Fruit fly (Drosophila melanogaster) whole organism, prepupa: Measurements from ENCODE around the gene Cyp4g15.

Source experiments
- Blimp-1 ChIP-seq: fragments of 200-800 bp; sonication (Bioruptor generic); optimal IDR thresholded peaks from 3 replicates; lab custom pipeline; 2017; ENCODE audit warnings: missing biosample characterization, missing genetic modification characterization, mild to moderate bottlenecking, moderate library complexity, missing genetic modification reagents
- CG11294 ChIP-seq: fragments of 200-800 bp; sonication (Bioruptor generic); IDR thresholded peaks from 2 replicates; pipeline ENCODE4 v1.3.6; 2022; ENCODE audit warnings: missing biosample characterization, missing genetic modification characterization
- CG11902 ChIP-seq: fragments of 200-800 bp; sonication (Bioruptor generic); optimal IDR thresholded peaks from 3 replicates; lab custom pipeline; 2016; ENCODE audit warnings: missing biosample characterization, missing genetic modification characterization
- CG15336 ChIP-seq: fragments of 200-800 bp; sonication (Bioruptor generic); IDR thresholded peaks from 2 replicates; pipeline ENCODE4 v1.3.6; 2022; ENCODE audit warnings: missing biosample characterization, missing genetic modification characterization
- CG16779 ChIP-seq: fragments of 200-800 bp; sonication (Bioruptor generic); optimal IDR thresholded peaks from 3 replicates; lab custom pipeline; 2017; ENCODE audit warnings: missing biosample characterization, mild to moderate bottlenecking, missing genetic modification characterization
- CG32006 ChIP-seq: fragments of 200-800 bp; sonication (Bioruptor generic); optimal IDR thresholded peaks from 3 replicates; lab custom pipeline; 2017; ENCODE audit warnings: missing biosample characterization, mild to moderate bottlenecking, missing genetic modification characterization
- CG3919 ChIP-seq: fragments of 200-800 bp; sonication (Bioruptor generic); optimal IDR thresholded peaks from 3 replicates; lab custom pipeline; 2016; ENCODE audit warnings: missing biosample characterization, missing genetic modification characterization
- CG4318 ChIP-seq: fragments of 200-800 bp; sonication (Bioruptor generic); optimal IDR thresholded peaks from 3 replicates; lab custom pipeline; 2017; ENCODE audit warnings: missing biosample characterization, mild to moderate bottlenecking, missing genetic modification characterization
- CG6163 ChIP-seq: fragments of 200-800 bp; sonication (Bioruptor generic); IDR thresholded peaks from 3 replicates; pipeline ENCODE4 v1.3.6; 2022; ENCODE audit warnings: missing biosample characterization, missing genetic modification characterization
- CG6792 ChIP-seq: fragments of 200-800 bp; sonication (Bioruptor generic); optimal IDR thresholded peaks from 3 replicates; lab custom pipeline; 2016; ENCODE audit warnings: missing biosample characterization, missing genetic modification characterization
- CG6808 ChIP-seq: fragments of 200-800 bp; sonication (Bioruptor generic); optimal IDR thresholded peaks from 3 replicates; lab custom pipeline; 2017; ENCODE audit warnings: missing biosample characterization, missing genetic modification characterization, mild to moderate bottlenecking, moderate library complexity, missing genetic modification reagents
- CG6854 ChIP-seq: fragments of 200-800 bp; sonication (Bioruptor generic); optimal IDR thresholded peaks from 2 replicates; lab custom pipeline; 2017; ENCODE audit warnings: missing biosample characterization, mild to moderate bottlenecking, missing genetic modification characterization
- CG7368 ChIP-seq: fragments of 200-800 bp; sonication (Bioruptor generic); optimal IDR thresholded peaks from 3 replicates; lab custom pipeline; 2016; ENCODE audit warnings: missing biosample characterization, missing genetic modification characterization
- CG8119 ChIP-seq: fragments of 200-800 bp; sonication (Bioruptor generic); IDR thresholded peaks from 3 replicates; pipeline ENCODE4 v1.3.6; 2022; ENCODE audit warnings: missing biosample characterization, missing genetic modification characterization
- CG8632 ChIP-seq: fragments of 200-800 bp; sonication (Bioruptor generic); optimal IDR thresholded peaks from 3 replicates; lab custom pipeline; 2016; ENCODE audit warnings: missing biosample characterization, missing genetic modification characterization
- Eip75B ChIP-seq: fragments of 200-800 bp; sonication (Bioruptor generic); optimal IDR thresholded peaks from 3 replicates; lab custom pipeline; 2016; ENCODE audit warnings: missing biosample characterization, missing genetic modification characterization
- Eip78C ChIP-seq: fragments of 200-800 bp; sonication (Bioruptor generic); peaks from one replicate; lab custom pipeline; 2016; ENCODE audit warnings: missing biosample characterization, missing genetic modification characterization
- Eip93F ChIP-seq: fragments of 200-800 bp; sonication (Bioruptor generic); optimal IDR thresholded peaks from 2 replicates; lab custom pipeline; 2016; ENCODE audit warnings: missing biosample characterization, mild to moderate bottlenecking, missing genetic modification characterization
- Ets21C ChIP-seq: fragments of 200-800 bp; sonication (Bioruptor generic); optimal IDR thresholded peaks from 3 replicates; lab custom pipeline; 2016; ENCODE audit warnings: missing biosample characterization, missing genetic modification characterization
- Ets96B ChIP-seq: fragments of 200-800 bp; optimal IDR thresholded peaks from 2 replicates; lab custom pipeline; 2019; ENCODE audit warnings: missing biosample characterization, mild to moderate bottlenecking, missing genetic modification characterization, moderate library complexity
- Gug ChIP-seq: fragments of 200-800 bp; sonication (Bioruptor generic); IDR thresholded peaks from 2 replicates; pipeline ENCODE4 v1.3.6; 2022; ENCODE audit warnings: missing biosample characterization, missing genetic modification characterization
- Hr39 ChIP-seq: fragments of 200-800 bp; sonication (Bioruptor generic); optimal IDR thresholded peaks from 2 replicates; lab custom pipeline; 2016; ENCODE audit warnings: missing biosample characterization, missing genetic modification characterization
- Hr4 ChIP-seq: fragments of 200-800 bp; sonication (Bioruptor generic); optimal IDR thresholded peaks from 3 replicates; lab custom pipeline; 2016; ENCODE audit warnings: missing biosample characterization, missing genetic modification characterization
- Lpt ChIP-seq: fragments of 200-800 bp; sonication (Bioruptor generic); optimal IDR thresholded peaks from 3 replicates; lab custom pipeline; 2016; ENCODE audit warnings: missing biosample characterization, missing genetic modification characterization
- Met ChIP-seq: fragments of 200-800 bp; sonication (Bioruptor generic); optimal IDR thresholded peaks from 3 replicates; lab custom pipeline; 2016; ENCODE audit warnings: missing biosample characterization, missing genetic modification characterization
- OdsH ChIP-seq: fragments of 200-800 bp; sonication (Bioruptor generic); optimal IDR thresholded peaks from 3 replicates; lab custom pipeline; 2016; ENCODE audit warnings: missing biosample characterization, missing genetic modification characterization
- Sox14 ChIP-seq: fragments of 200-800 bp; sonication (Bioruptor generic); optimal IDR thresholded peaks from 3 replicates; lab custom pipeline; 2016; ENCODE audit warnings: missing biosample characterization, missing genetic modification characterization
- achi ChIP-seq: fragments of 200-800 bp; sonication (Bioruptor generic); optimal IDR thresholded peaks from 3 replicates; lab custom pipeline; 2016; ENCODE audit warnings: missing biosample characterization, missing genetic modification characterization
- cyc ChIP-seq: fragments of 200-800 bp; sonication (Bioruptor generic); optimal IDR thresholded peaks from 3 replicates; lab custom pipeline; 2016; ENCODE audit warnings: missing biosample characterization, missing genetic modification characterization
- dac ChIP-seq: fragments of 200-800 bp; sonication (Bioruptor generic); optimal IDR thresholded peaks from 2 replicates; lab custom pipeline; 2017; ENCODE audit warnings: missing biosample characterization, mild to moderate bottlenecking, missing genetic modification characterization
- dsx ChIP-seq: fragments of 200-800 bp; optimal IDR thresholded peaks from 3 replicates; lab custom pipeline; 2019; ENCODE audit warnings: missing biosample characterization, mild to moderate bottlenecking, missing genetic modification characterization, moderate library complexity; ENCODE audit not compliant: poor library complexity, severe bottlenecking
- eg ChIP-seq: fragments of 200-800 bp; sonication (Bioruptor generic); IDR thresholded peaks from 3 replicates; pipeline ENCODE4 v1.3.6; 2022; ENCODE audit warnings: missing biosample characterization, missing genetic modification characterization
- esn ChIP-seq: fragments of 200-800 bp; sonication (Bioruptor generic); optimal IDR thresholded peaks from 2 replicates; lab custom pipeline; 2016; ENCODE audit warnings: missing biosample characterization, mild to moderate bottlenecking, missing genetic modification characterization, moderate library complexity
- fd85E ChIP-seq: fragments of 200-800 bp; sonication (Bioruptor generic); optimal IDR thresholded peaks from 3 replicates; lab custom pipeline; 2016; ENCODE audit warnings: missing biosample characterization, missing genetic modification characterization
- fkh ChIP-seq: fragments of 200-800 bp; sonication (Bioruptor generic); optimal IDR thresholded peaks from 3 replicates; lab custom pipeline; 2017; ENCODE audit warnings: missing biosample characterization, mild to moderate bottlenecking, missing genetic modification characterization, moderate library complexity
- lz ChIP-seq: fragments of 200-800 bp; sonication (Bioruptor generic); optimal IDR thresholded peaks from 3 replicates; lab custom pipeline; 2016; ENCODE audit warnings: missing biosample characterization, missing genetic modification characterization
- net ChIP-seq: fragments of 200-800 bp; sonication (Bioruptor generic); optimal IDR thresholded peaks from 3 replicates; lab custom pipeline; 2016; ENCODE audit warnings: missing biosample characterization, missing genetic modification characterization
- pdm3 ChIP-seq: fragments of 200-800 bp; sonication (Bioruptor generic); optimal IDR thresholded peaks from 3 replicates; lab custom pipeline; 2016; ENCODE audit warnings: missing biosample characterization, missing genetic modification characterization
- salr ChIP-seq, 2 experiments: fragments of 200-800 bp; sonication (Bioruptor generic); optimal IDR thresholded peaks; 3 replicates each; lab custom pipeline; 2016 to 2018; ENCODE audit warnings: missing biosample characterization in 2 of 2, missing genetic modification characterization in 2 of 2, mild to moderate bottlenecking in 1 of 2
- ss ChIP-seq, 2 experiments: fragments of 200-800 bp; sonication (Bioruptor generic); optimal IDR thresholded peaks; 2 replicates in 1 of 2; 3 replicates in 1 of 2; lab custom pipeline; 2017 to 2018; ENCODE audit warnings: mild to moderate bottlenecking in 2 of 2, missing biosample characterization in 2 of 2, missing genetic modification characterization in 2 of 2, moderate library complexity in 1 of 2
- svp ChIP-seq: fragments of 200-800 bp; sonication (Bioruptor generic); peaks from one replicate; lab custom pipeline; 2016; ENCODE audit warnings: missing biosample characterization, missing genetic modification characterization
- topi ChIP-seq: fragments of 200-800 bp; sonication (Bioruptor generic); optimal IDR thresholded peaks from 3 replicates; lab custom pipeline; 2016; ENCODE audit warnings: missing biosample characterization, missing genetic modification characterization
- vri ChIP-seq: fragments of 200-800 bp; sonication (Bioruptor generic); optimal IDR thresholded peaks from 3 replicates; lab custom pipeline; 2016; ENCODE audit warnings: missing biosample characterization, mild to moderate bottlenecking, missing genetic modification characterization

Gene Cyp4g15

DNA sequence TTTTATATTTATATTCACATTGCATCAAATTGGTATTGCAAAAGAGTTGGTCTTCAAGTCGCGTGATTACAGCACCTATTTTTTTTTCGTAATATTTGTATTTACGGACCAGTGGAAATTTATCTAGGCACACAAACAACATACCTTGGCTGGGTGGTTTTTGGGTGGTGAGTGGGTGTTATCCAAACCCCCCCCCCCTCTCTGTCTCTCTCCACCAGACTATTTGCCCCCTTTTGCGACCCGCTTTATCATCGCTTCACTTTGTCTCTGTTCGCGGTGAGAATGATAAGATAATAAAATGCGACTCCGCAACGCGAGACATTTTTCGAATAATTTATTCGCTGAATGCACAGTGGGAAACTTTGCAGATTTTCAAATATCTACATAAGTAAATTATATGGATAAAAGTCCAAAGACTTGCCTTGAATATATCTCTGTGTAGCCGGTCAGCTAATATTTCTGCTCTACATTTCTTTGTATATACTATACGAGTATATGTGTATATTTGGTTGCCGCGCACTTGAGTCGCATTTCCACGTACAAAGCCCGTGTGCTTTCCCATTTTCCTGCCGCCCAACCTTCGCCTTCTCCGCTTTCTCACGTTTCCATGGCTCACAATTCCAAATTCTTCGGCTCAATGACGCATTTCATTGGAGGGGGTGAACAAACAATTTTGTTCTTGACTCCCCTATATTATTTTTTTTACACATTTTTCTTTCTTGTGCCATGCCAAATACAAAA is 24.5 kb downstream of the Cyp4g15 start (continued):
- TF ChIP-seq Eip93F (GFP tag; lab: Kevin White, UChicago) (no peak), Gug (GFP tag; lab: Robert Waterston, UW) (no peak), net (GFP tag; lab: Kevin White, UChicago) (no peak), CG6792 (no peak), CG7368 (GFP tag; lab: Kevin White, UChicago) (no peak), CG11902 (no peak), topi (GFP tag; lab: Kevin White, UChicago) (no peak), Ets21C (GFP tag; lab: Kevin White, UChicago) (no peak), svp (GFP tag; lab: Kevin White, UChicago) (peak; percentile 71), Hr39 (GFP tag; lab: Kevin White, UChicago) (no peak), eg (GFP tag; lab: Robert Waterston, UW) (no peak), cyc (GFP tag; lab: Kevin White, UChicago) (no peak), OdsH (GFP tag; lab: Kevin White, UChicago) (no peak), CG3919 (GFP tag; lab: Kevin White, UChicago) (no peak), CG6854 (GFP tag; lab: Kevin White, UChicago) (no peak)

DNA sequence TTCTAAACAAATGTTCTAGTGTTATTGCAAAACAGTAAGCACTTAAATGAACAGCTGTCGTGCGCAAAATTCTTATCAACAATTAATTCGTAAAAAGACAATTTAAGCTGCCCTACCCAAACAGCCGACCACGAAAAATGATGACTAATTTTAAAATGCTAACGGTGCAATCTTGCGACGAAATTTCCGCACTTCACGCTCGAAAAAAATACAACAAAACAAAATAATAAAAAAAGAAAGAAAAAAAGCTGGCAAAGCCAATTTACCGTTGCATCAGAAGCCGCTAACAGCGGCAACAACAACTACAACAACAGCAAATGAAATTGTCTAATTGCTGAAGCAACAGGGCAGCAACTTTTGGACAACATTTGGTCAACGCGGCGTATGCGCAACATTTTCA is 26.8 kb downstream of the Cyp4g15 start:
- no peak for TF ChIP-seq fd85E (GFP tag; lab: Kevin White, UChicago)
- TF ChIP-seq OdsH (GFP tag; lab: Kevin White, UChicago), result no peak
- no peak for TF ChIP-seq Lpt
- TF ChIP-seq salr (GFP tag; optimal IDR thresholded peaks at IDR 0.05; lab: Kevin White, UChicago), result no peak
- TF ChIP-seq CG11294, result no peak
- TF ChIP-seq CG6163 (GFP tag; lab: Robert Waterston, UW), result no peak
- TF ChIP-seq Ets21C (GFP tag; lab: Kevin White, UChicago), result no peak
- no peak for TF ChIP-seq pdm3 (GFP tag; lab: Kevin White, UChicago)
- TF ChIP-seq Sox14 (GFP tag; lab: Kevin White, UChicago), result no peak

DNA sequence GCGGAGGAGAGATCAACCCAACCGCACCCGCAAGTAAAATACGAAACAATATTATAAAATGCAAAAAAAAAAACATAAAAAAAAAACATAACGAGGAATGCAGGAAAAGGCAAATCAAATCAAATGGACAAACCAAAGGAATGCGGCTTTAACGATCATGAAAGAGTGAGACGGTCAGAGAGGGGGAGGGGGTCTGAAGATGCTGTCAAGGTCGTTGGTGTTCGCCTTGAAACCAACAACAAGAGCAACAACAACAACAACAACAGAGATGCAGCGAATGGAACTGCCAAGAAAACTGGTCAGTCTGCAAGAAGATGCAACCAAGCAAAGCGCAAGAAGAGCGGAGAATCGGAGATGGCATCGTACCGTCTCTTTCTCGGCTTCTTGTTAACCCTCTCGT is 29.4 kb downstream of the Cyp4g15 start:
- no peak for TF ChIP-seq lz (GFP tag; lab: Kevin White, UChicago)
- no peak for TF ChIP-seq cyc (GFP tag; lab: Kevin White, UChicago)
- TF ChIP-seq ss (GFP tag; optimal IDR thresholded peaks at IDR 0.05; lab: Kevin White, UChicago), result peak in 1 of 2 experiments; percentile 20
- TF ChIP-seq Hr4 (GFP tag; lab: Kevin White, UChicago), result no peak
- TF ChIP-seq fd85E (GFP tag; lab: Kevin White, UChicago), result no peak
- no peak for TF ChIP-seq Eip93F (GFP tag; lab: Kevin White, UChicago)
- TF ChIP-seq CG6792, result no peak
- TF ChIP-seq esn (GFP tag; lab: Kevin White, UChicago), result no peak
- no peak for TF ChIP-seq OdsH (GFP tag; lab: Kevin White, UChicago)
- TF ChIP-seq Gug (GFP tag; lab: Robert Waterston, UW), result no peak
- no peak for TF ChIP-seq CG7368 (GFP tag; lab: Kevin White, UChicago)
- TF ChIP-seq CG6163 (GFP tag; lab: Robert Waterston, UW), result peak; percentile 35; the same call in 1 of the 3 replicates
- TF ChIP-seq Eip75B (GFP tag; lab: Kevin White, UChicago), result peak; percentile 11
- peak; percentile 0 for TF ChIP-seq dsx
- no peak for TF ChIP-seq CG6854 (GFP tag; lab: Kevin White, UChicago)
- TF ChIP-seq achi (GFP tag; lab: Kevin White, UChicago), result no peak
- no peak for TF ChIP-seq dac
- no peak for TF ChIP-seq Sox14 (GFP tag; lab: Kevin White, UChicago)
- TF ChIP-seq CG11294, result no peak
- TF ChIP-seq eg (GFP tag; lab: Robert Waterston, UW), result no peak
- TF ChIP-seq fkh, result no peak
- no peak for TF ChIP-seq Ets96B (tag; lab: Kevin White, UChicago)
- TF ChIP-seq CG8119 (GFP tag; lab: Robert Waterston, UW), result no peak
- TF ChIP-seq CG4318 (GFP tag; lab: Kevin White, UChicago), result no peak
- no peak for TF ChIP-seq Met (GFP tag; lab: Kevin White, UChicago)
- no peak for TF ChIP-seq topi (GFP tag; lab: Kevin White, UChicago)
- TF ChIP-seq Hr39 (GFP tag; lab: Kevin White, UChicago), result peak; percentile 65
- peak; percentile 7 for TF ChIP-seq CG6808 (GFP tag; lab: Kevin White, UChicago)
- no peak for TF ChIP-seq Eip78C (GFP tag; lab: Kevin White, UChicago)
- no peak for TF ChIP-seq CG8632 (GFP tag; lab: Kevin White, UChicago)
- TF ChIP-seq pdm3 (GFP tag; lab: Kevin White, UChicago), result no peak
- no peak for TF ChIP-seq CG16779 (tag; lab: Kevin White, UChicago)
- TF ChIP-seq CG11902, result no peak
- TF ChIP-seq net (GFP tag; lab: Kevin White, UChicago), result no peak
- TF ChIP-seq salr (GFP tag; optimal IDR thresholded peaks at IDR 0.05; lab: Kevin White, UChicago), result no peak
- TF ChIP-seq vri (GFP tag; lab: Kevin White, UChicago), result no peak
- TF ChIP-seq CG15336 (GFP tag; lab: Robert Waterston, UW), result no peak
- TF ChIP-seq CG3919 (GFP tag; lab: Kevin White, UChicago), result no peak
- no peak for TF ChIP-seq svp (GFP tag; lab: Kevin White, UChicago)
- TF ChIP-seq CG32006, result no peak
- TF ChIP-seq Blimp-1 (GFP tag; lab: Kevin White, UChicago), result no peak
